Fruit fly (Drosophila melanogaster) whole organism, adult: ENCODE data around the gene Jon99Fi.

Experiments used
- CG1620 ChIP-seq: fragments of 200-800 bp; sonication (Bioruptor generic); optimal IDR thresholded peaks from 2 replicates; lab custom pipeline; 2016; ENCODE audit warnings: missing biosample characterization, missing genetic modification characterization
- CG5204 ChIP-seq: fragments of 200-800 bp; sonication (Bioruptor generic); optimal IDR thresholded peaks from 2 replicates; lab custom pipeline; 2016; ENCODE audit warnings: missing biosample characterization, missing genetic modification characterization
- CG7045 ChIP-seq: fragments of 200-800 bp; sonication (Bioruptor generic); optimal IDR thresholded peaks from 2 replicates; lab custom pipeline; 2017; ENCODE audit warnings: missing biosample characterization, mild to moderate bottlenecking, missing genetic modification characterization
- CG7101 ChIP-seq: fragments of 200-800 bp; sonication (Bioruptor generic); optimal IDR thresholded peaks from 2 replicates; lab custom pipeline; 2018; ENCODE audit warnings: missing biosample characterization, mild to moderate bottlenecking, missing genetic modification characterization, moderate library complexity
- Hr96 ChIP-seq: fragments of 200-800 bp; sonication (Bioruptor generic); optimal IDR thresholded peaks from 2 replicates; lab custom pipeline; 2016; ENCODE audit warnings: missing biosample characterization, missing genetic modification characterization
- Mnt ChIP-seq: fragments of 200-800 bp; sonication (Bioruptor generic); optimal IDR thresholded peaks from 2 replicates; lab custom pipeline; 2016; ENCODE audit warnings: missing biosample characterization, mild to moderate bottlenecking, missing genetic modification characterization
- bab1 ChIP-seq: fragments of 200-800 bp; sonication (Bioruptor generic); optimal IDR thresholded peaks from 3 replicates; lab custom pipeline; 2019; ENCODE audit warnings: missing biosample characterization, mild to moderate bottlenecking, missing genetic modification characterization, moderate library complexity
- cic ChIP-seq: fragments of 200-800 bp; sonication (Bioruptor generic); optimal IDR thresholded peaks from 2 replicates; lab custom pipeline; 2017; ENCODE audit warnings: missing biosample characterization, mild to moderate bottlenecking, missing genetic modification characterization, moderate library complexity
- cnc ChIP-seq, 2 experiments: fragments of >200 bp; optimal IDR thresholded peaks; 2 replicates each; lab custom pipeline; 2017
- kay ChIP-seq: fragments of 200-800 bp; sonication (Bioruptor generic); peaks from one replicate; lab custom pipeline; 2016; ENCODE audit warnings: missing biosample characterization, missing genetic modification characterization, borderline replicate concordance
- ovo ChIP-seq: fragments of 200-800 bp; sonication (Bioruptor generic); optimal IDR thresholded peaks from 2 replicates; lab custom pipeline; 2016; ENCODE audit warnings: missing biosample characterization, missing genetic modification characterization
- pad ChIP-seq: fragments of 200-800 bp; sonication (Bioruptor generic); optimal IDR thresholded peaks from 3 replicates; lab custom pipeline; 2017; ENCODE audit warnings: missing biosample characterization, missing genetic modification characterization, mild to moderate bottlenecking, moderate library complexity, missing genetic modification reagents
- tj ChIP-seq: fragments of 200-800 bp; sonication (Bioruptor generic); optimal IDR thresholded peaks from 3 replicates; lab custom pipeline; 2017; ENCODE audit warnings: missing biosample characterization, mild to moderate bottlenecking, missing genetic modification characterization, moderate library complexity

DNA sequence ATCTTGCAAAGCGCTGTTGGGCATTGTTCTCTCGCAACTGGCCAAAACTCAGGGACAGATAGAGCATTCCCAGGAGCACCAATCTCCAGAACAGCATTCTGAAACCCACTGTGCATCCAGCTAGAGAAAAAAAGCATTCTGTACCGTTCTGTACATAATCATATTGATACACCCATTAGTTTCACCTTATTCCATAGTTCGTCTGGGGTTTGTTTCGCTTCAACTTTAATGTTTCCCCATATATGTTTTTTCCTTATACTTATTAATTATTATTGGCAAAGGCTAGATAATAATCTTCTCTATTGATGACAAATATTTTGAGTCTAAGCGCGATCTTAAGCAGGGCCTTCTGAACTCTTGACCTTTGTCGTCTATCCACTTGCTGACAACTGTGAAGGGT lies 23.4 kb downstream of the Jon99Fi start, which contains the start of gene PH4alphaNE2:
- TF ChIP-seq Hr96 (GFP tag; lab: Kevin White, UChicago) (no peak), CG1620 (GFP tag; lab: Kevin White, UChicago) (no peak), CG7101 (tag; lab: Kevin White, UChicago) (no peak), ovo (GFP tag; lab: Kevin White, UChicago) (no peak), pad (GFP tag; lab: Kevin White, UChicago) (no peak), cic (GFP tag; lab: Kevin White, UChicago) (no peak), cnc (optimal IDR thresholded peaks at IDR 0.05; lab: Kevin White, UChicago) (no peak), bab1 (GFP tag; lab: Kevin White, UChicago) (no peak), kay (no peak), CG5204 (GFP tag; lab: Kevin White, UChicago) (no peak), CG7045 (GFP tag; lab: Kevin White, UChicago) (no peak), Mnt (no peak), tj (GFP tag; lab: Kevin White, UChicago) (no peak)
